Worm (Caenorhabditis elegans): ENCODE results near the gene arrd-13.

The arrd-13 gene

ce11 chrII:13756232-13756631 lies 2.0 kb upstream of the arrd-13 start:
- no peak for TF ChIP-seq lin-11 (tag; optimal IDR thresholded peaks at IDR 0.05)
- TF ChIP-seq rnt-1 (tag; optimal IDR thresholded peaks at IDR 0.05), result no peak

- TF ChIP-seq lin-11 (tag; optimal IDR thresholded peaks at IDR 0.05) (no peak), dmd-4 (tag; optimal IDR thresholded peaks at IDR 0.05; ENCODE audit: borderline replicate concordance) (no peak), sox-4 (tag; optimal IDR thresholded peaks at IDR 0.05) (no peak), ztf-16 (tag; optimal IDR thresholded peaks at IDR 0.05) (no peak)
Measured at ce11 chrII:13763009-13763468, 4.8 kb downstream of the arrd-13 start, which contains the start of gene arrd-11. Gene arrd-11 (plus strand): TSS chrII:13763418.

- no peak for TF ChIP-seq ttx-3 (tag; optimal IDR thresholded peaks at IDR 0.05)
- TF ChIP-seq sox-4 (tag; optimal IDR thresholded peaks at IDR 0.05), result no peak
- no peak for TF ChIP-seq elt-2 (tag; optimal IDR thresholded peaks at IDR 0.05)
- TF ChIP-seq madf-2 (tag; optimal IDR thresholded peaks at IDR 0.05), result no peak
- no peak for TF ChIP-seq unc-42 (tag; optimal IDR thresholded peaks at IDR 0.05)
- TF ChIP-seq eyg-1 (tag; optimal IDR thresholded peaks at IDR 0.05), result no peak
Measured at ce11 chrII:13765952-13766351, 7.7 kb downstream of the arrd-13 start, which contains the start of gene arrd-12. Gene arrd-12 (plus strand): TSS chrII:13766252.

- TF ChIP-seq Y22D7AL.16 (tag; optimal IDR thresholded peaks at IDR 0.05) (no peak), elt-2 (tag; optimal IDR thresholded peaks at IDR 0.05) (peak; percentile 44)
Measured at ce11 chrII:13771335-13771734, 13.1 kb downstream of the arrd-13 start, which contains the start of gene C01B9.1. Gene C01B9.1 (plus strand): TSS chrII:13771575.

ce11 chrII:13780792-13781248 lies 22.6 kb downstream of the arrd-13 start:
- TF ChIP-seq dve-1 (tag; optimal IDR thresholded peaks at IDR 0.05), result peak; percentile 87
- TF ChIP-seq unc-55 (GFP tag; optimal IDR thresholded peaks at IDR 0.05), result no peak
- no peak for TF ChIP-seq ceh-19 (GFP tag; optimal IDR thresholded peaks at IDR 0.05)
- TF ChIP-seq che-1 (tag; optimal IDR thresholded peaks at IDR 0.05), result no peak

- TF ChIP-seq pqm-1 (tag; optimal IDR thresholded peaks at IDR 0.05), result no peak
- no peak for TF ChIP-seq gmeb-2 (tag; optimal IDR thresholded peaks at IDR 0.05)
- no peak for TF ChIP-seq che-1 (tag; optimal IDR thresholded peaks at IDR 0.05)
Measured at ce11 chrII:13783880-13784279, 25.7 kb downstream of the arrd-13 start, which contains the start of gene C01B9.4. Gene C01B9.4 (minus strand): TSS chrII:13783980.

ce11 chrII:13785582-13785981 lies 27.4 kb downstream of the arrd-13 start:
- TF ChIP-seq pha-4 (tag; optimal IDR thresholded peaks at IDR 0.05) (no peak), zip-5 (tag; optimal IDR thresholded peaks at IDR 0.05) (no peak), hlh-8 (tag; optimal IDR thresholded peaks at IDR 0.05) (no peak), pha-2 (tag; optimal IDR thresholded peaks at IDR 0.05) (no peak), ama-1 (optimal IDR thresholded peaks at IDR 0.05) (no peak), ref-2 (tag; optimal IDR thresholded peaks at IDR 0.05) (no peak), syd-9 (tag; optimal IDR thresholded peaks at IDR 0.05) (no peak), ceh-48 (tag; optimal IDR thresholded peaks at IDR 0.05) (no peak)

- TF ChIP-seq gmeb-2 (tag; optimal IDR thresholded peaks at IDR 0.05) (no peak), pag-3 (tag; optimal IDR thresholded peaks at IDR 0.05; ENCODE audit: borderline replicate concordance) (no peak), nfya-1 (tag; optimal IDR thresholded peaks at IDR 0.05) (no peak), T23F11.4 (GFP tag; optimal IDR thresholded peaks at IDR 0.05) (no peak), pqm-1 (tag; optimal IDR thresholded peaks at IDR 0.05) (no peak)
Measured at ce11 chrII:13786899-13787298, 28.7 kb downstream of the arrd-13 start.
